Worm (Caenorhabditis elegans) whole organism, L2 larva: ENCODE data around the gene Y39A1A.20.

Experiments
- F13H6.1 ChIP-seq: sonication (generic microtip); optimal IDR thresholded peaks from 2 replicates; lab custom pipeline; 2016; ENCODE audit warnings: missing genetic modification characterization, missing compliant biosample characterization
- R02D3.7 ChIP-seq: fragments of 150-350 bp; optimal IDR thresholded peaks from 2 replicates; lab custom pipeline; 2014; ENCODE audit warnings: missing biosample characterization, missing genetic modification characterization
- aly-2 ChIP-seq: fragments of 150-350 bp; optimal IDR thresholded peaks from 2 replicates; lab custom pipeline; 2014; ENCODE audit warnings: missing biosample characterization, missing genetic modification characterization
- blmp-1 ChIP-seq: sonication (generic microtip); optimal IDR thresholded peaks from 2 replicates; lab custom pipeline; 2017; ENCODE audit warnings: missing genetic modification characterization, mild to moderate bottlenecking, missing compliant biosample characterization, antibody characterized with exemption, moderate library complexity; ENCODE audit not compliant: insufficient read depth
- ceh-16 ChIP-seq: fragments of 150-350 bp; optimal IDR thresholded peaks from 2 replicates; lab custom pipeline; 2014; ENCODE audit warnings: missing biosample characterization, missing genetic modification characterization
- ceh-82 ChIP-seq: fragments of 150-350 bp; optimal IDR thresholded peaks from 2 replicates; lab custom pipeline; 2014; ENCODE audit warnings: missing biosample characterization, missing genetic modification characterization
- dmd-4 ChIP-seq: sonication (generic microtip); optimal IDR thresholded peaks from 2 replicates; lab custom pipeline; 2017; ENCODE audit warnings: missing biosample characterization, missing genetic modification characterization
- elt-1 ChIP-seq: fragments of 150-350 bp; optimal IDR thresholded peaks from 2 replicates; lab custom pipeline; 2014; ENCODE audit warnings: missing biosample characterization, missing genetic modification characterization
- elt-3 ChIP-seq: sonication (generic microtip); optimal IDR thresholded peaks from 2 replicates; lab custom pipeline; 2017; ENCODE audit warnings: missing biosample characterization, missing genetic modification characterization
- fos-1 ChIP-seq: fragments of 150-350 bp; optimal IDR thresholded peaks from 2 replicates; lab custom pipeline; 2014; ENCODE audit warnings: missing biosample characterization, missing genetic modification characterization
- gmeb-1 ChIP-seq: fragments of 150-350 bp; optimal IDR thresholded peaks from 2 replicates; lab custom pipeline; 2014; ENCODE audit warnings: missing biosample characterization, missing genetic modification characterization
- lin-39 ChIP-seq: fragments of 150-350 bp; optimal IDR thresholded peaks from 2 replicates; lab custom pipeline; 2014; ENCODE audit warnings: missing biosample characterization, missing genetic modification reagents, missing genetic modification characterization
- mbf-1 ChIP-seq: sonication (generic microtip); optimal IDR thresholded peaks from 2 replicates; lab custom pipeline; 2017; ENCODE audit warnings: missing biosample characterization, missing genetic modification characterization
- nhr-10 ChIP-seq: sonication (generic microtip); optimal IDR thresholded peaks from 2 replicates; lab custom pipeline; 2017; ENCODE audit warnings: missing biosample characterization, missing genetic modification characterization
- nhr-237 ChIP-seq: fragments of 150-350 bp; optimal IDR thresholded peaks from 2 replicates; lab custom pipeline; 2014; ENCODE audit warnings: missing biosample characterization, missing genetic modification characterization
- nhr-25 ChIP-seq: fragments of 150-350 bp; sonication (generic microtip); optimal IDR thresholded peaks from 3 replicates; lab custom pipeline; 2014; ENCODE audit warnings: missing biosample characterization, missing genetic modification characterization
- nhr-6 ChIP-seq: fragments of 150-350 bp; optimal IDR thresholded peaks from 2 replicates; lab custom pipeline; 2014; ENCODE audit warnings: missing biosample characterization, missing genetic modification characterization
- peb-1 ChIP-seq: fragments of 150-350 bp; optimal IDR thresholded peaks from 2 replicates; lab custom pipeline; 2014; ENCODE audit warnings: missing biosample characterization, missing genetic modification characterization
- sem-4 ChIP-seq: fragments of 150-350 bp; optimal IDR thresholded peaks from 2 replicates; lab custom pipeline; 2014; ENCODE audit warnings: missing biosample characterization, missing genetic modification reagents, missing genetic modification characterization
- skn-1 ChIP-seq: sonication (generic microtip); optimal IDR thresholded peaks from 2 replicates; lab custom pipeline; 2017; ENCODE audit warnings: missing biosample characterization, missing genetic modification characterization
- sma-3 ChIP-seq: sonication (generic microtip); optimal IDR thresholded peaks from 2 replicates; lab custom pipeline; 2016; ENCODE audit warnings: missing genetic modification reagents, missing genetic modification characterization, missing compliant biosample characterization
- sma-9 ChIP-seq, 2 experiments: fragments of 150-350 bp in 1 of 2; sonication (generic microtip) in 1 of 2; optimal IDR thresholded peaks; 2 replicates each; lab custom pipeline; 2014 to 2016; ENCODE audit warnings: missing genetic modification characterization in 2 of 2, mild to moderate bottlenecking in 1 of 2, missing biosample characterization in 1 of 2, missing compliant biosample characterization in 1 of 2, missing genetic modification reagents in 1 of 2, moderate library complexity in 1 of 2
- snpc-4 ChIP-seq: fragments of 150-350 bp; optimal IDR thresholded peaks from 2 replicates; lab custom pipeline; 2014; ENCODE audit warnings: missing biosample characterization, missing genetic modification characterization
- unc-55 ChIP-seq: fragments of 150-350 bp; sonication (generic microtip); optimal IDR thresholded peaks from 3 replicates; lab custom pipeline; 2014; ENCODE audit warnings: missing biosample characterization, missing genetic modification reagents, missing genetic modification characterization
- unc-62 ChIP-seq: fragments of 150-350 bp; optimal IDR thresholded peaks from 2 replicates; lab custom pipeline; 2014; ENCODE audit warnings: missing biosample characterization, missing genetic modification reagents, missing genetic modification characterization
- ztf-1 ChIP-seq: fragments of 200-800 bp; sonication (Bioruptor generic); conservative IDR thresholded peaks from 2 replicates; pipeline ENCODE4 v1.3.6; 2022; ENCODE audit warnings: missing genetic modification characterization, missing compliant biosample characterization
- ztf-11 ChIP-seq: sonication (generic microtip); optimal IDR thresholded peaks from 2 replicates; lab custom pipeline; 2017; ENCODE audit warnings: missing biosample characterization, missing genetic modification characterization
- ztf-4 ChIP-seq: fragments of 150-350 bp; optimal IDR thresholded peaks from 2 replicates; lab custom pipeline; 2014; ENCODE audit warnings: missing biosample characterization, missing genetic modification characterization

Y39A1A.20 gene

ce11 chrIII:10739455-10739854 lies 39.1 kb upstream of the Y39A1A.20 start, which contains the start of gene smap-1:
Gene smap-1 (minus strand): TSS chrIII:10739792.
- TF ChIP-seq nhr-237 (tag; lab: Kevin White, UChicago) (no peak), lin-39 (tag; lab: Kevin White, UChicago) (no peak), R02D3.7 (tag; lab: Kevin White, UChicago) (no peak)

ce11 chrIII:10738081-10738480 lies 37.7 kb upstream of the Y39A1A.20 start:
- TF ChIP-seq sem-4 (tag; lab: Kevin White, UChicago) (no peak), sma-9 (GFP tag; optimal IDR thresholded peaks at IDR 0.05; lab: Kevin White, UChicago) (no peak), sma-9 (tag; optimal IDR thresholded peaks at IDR 0.05; lab: Kevin White, UChicago) (no peak)
- TF ChIP-seq, all 48 proteins: peak for 0

DNA sequence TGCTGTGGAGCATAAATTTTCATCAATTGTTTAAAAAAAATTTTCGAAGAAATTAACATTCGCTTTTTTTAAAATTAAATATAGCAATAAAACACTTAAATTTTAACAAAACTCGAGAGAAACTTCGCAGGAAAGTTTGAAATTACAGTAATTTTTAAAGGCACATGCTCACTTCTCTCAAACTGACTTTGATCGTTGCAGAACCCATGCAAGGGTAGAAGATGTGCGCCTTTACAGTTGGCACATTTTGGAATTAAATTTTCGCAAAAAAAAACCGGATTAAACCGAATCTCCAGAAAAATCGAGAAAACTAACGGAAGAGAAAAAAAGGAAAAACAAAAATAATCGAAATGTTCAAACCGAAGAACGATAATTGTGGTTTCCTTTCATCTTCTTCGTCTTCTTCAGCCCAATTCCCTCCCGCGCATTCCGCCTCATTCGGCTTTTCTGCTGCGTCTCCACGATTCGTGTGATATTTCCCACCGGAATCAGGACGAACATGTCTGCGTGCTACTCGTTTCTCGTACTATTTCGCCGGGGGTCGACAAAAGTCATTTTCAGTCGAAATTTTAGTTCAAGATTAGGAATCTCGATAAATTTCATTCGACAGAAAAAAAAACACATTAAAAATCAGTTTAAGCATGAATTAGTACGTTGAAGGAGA lies 36.1 kb upstream of the Y39A1A.20 start:
- TF ChIP-seq nhr-25 (tag; lab: Kevin White, UChicago) (peak; percentile 8), skn-1 (tag; lab: Kevin White, UChicago) (no peak), R02D3.7 (tag; lab: Kevin White, UChicago) (no peak), sma-3 (GFP tag; lab: Kevin White, UChicago) (peak; percentile 9), snpc-4 (no peak), gmeb-1 (tag; lab: Kevin White, UChicago) (no peak), elt-1 (tag; lab: Kevin White, UChicago) (no peak), unc-62 (GFP tag; lab: Kevin White, UChicago) (no peak)

DNA sequence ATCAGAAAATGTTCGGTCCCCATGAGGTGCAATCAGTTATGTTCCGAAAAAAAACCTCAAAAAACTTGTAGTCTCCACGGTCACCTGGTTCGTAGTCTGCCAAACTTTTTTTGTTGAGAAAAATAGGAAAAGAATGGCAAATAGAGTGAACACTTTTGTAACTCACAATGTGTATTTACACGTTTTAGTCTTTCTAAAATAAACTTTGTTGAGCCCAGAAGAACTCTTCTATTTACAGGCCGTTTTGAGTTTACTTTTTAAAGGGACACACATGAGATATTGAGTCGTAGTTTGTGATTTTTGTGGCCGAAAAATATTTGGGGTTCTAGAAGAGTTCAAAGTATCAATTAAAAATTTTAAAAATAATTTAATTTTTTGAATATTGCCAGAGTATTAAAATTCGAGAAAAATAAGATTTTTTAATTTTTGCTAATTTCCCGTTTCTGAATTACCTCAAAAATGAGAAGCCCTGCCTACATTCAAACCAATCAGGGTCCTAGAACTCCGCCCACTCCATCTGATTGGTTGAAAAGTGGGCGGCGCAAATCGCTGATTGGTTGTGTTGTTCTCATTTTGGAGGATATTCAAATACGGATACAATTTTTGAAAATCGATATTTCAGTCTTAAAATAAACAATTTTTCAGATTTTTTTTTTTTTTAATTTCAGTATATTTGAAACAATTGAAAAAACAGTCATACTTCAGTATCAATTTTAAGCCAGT lies 34.3 kb upstream of the Y39A1A.20 start:
- TF ChIP-seq sma-9 (GFP tag; optimal IDR thresholded peaks at IDR 0.05; lab: Kevin White, UChicago) (peak; percentile 9), sma-9 (tag; optimal IDR thresholded peaks at IDR 0.05; lab: Kevin White, UChicago) (no peak), blmp-1 (tag; lab: Kevin White, UChicago) (no peak)
- TF ChIP-seq, all 48 proteins: peak for 1

DNA sequence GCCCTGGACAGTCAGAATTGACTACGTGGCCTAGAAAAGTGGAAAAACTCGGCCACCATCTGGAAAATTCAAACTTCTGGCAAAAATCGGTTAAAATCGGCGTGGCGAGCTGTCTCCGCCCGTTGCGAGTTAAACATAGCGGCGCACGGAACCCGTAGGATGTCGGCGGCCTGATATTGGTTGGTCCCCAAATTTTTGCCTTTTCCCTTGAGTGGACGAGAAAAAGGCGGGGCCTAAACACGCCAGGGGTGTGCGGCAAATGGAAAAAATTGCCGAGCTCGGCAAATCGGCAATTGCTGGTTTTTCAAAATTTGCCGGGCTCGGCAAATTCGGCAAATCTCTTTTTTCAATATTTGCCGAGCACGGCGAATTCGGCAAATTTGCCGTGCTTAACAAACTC lies 32.9 kb upstream of the Y39A1A.20 start:
- no peak for TF ChIP-seq F13H6.1
- no peak for TF ChIP-seq mbf-1
- TF ChIP-seq ztf-11 (tag; lab: Kevin White, UChicago): no peak
- TF ChIP-seq nhr-25 (tag; lab: Kevin White, UChicago): no peak
- no peak for TF ChIP-seq dmd-4 (tag; lab: Kevin White, UChicago)
- TF ChIP-seq ceh-16 (tag; lab: Kevin White, UChicago): no peak
- TF ChIP-seq nhr-237 (tag; lab: Kevin White, UChicago): no peak
- TF ChIP-seq ztf-4 (tag; lab: Kevin White, UChicago): no peak
- TF ChIP-seq gmeb-1 (tag; lab: Kevin White, UChicago): no peak
- no peak for TF ChIP-seq unc-62 (GFP tag; lab: Kevin White, UChicago)
- TF ChIP-seq aly-2: no peak
- TF ChIP-seq sem-4 (tag; lab: Kevin White, UChicago): no peak
- TF ChIP-seq unc-55 (GFP tag; lab: Kevin White, UChicago): no peak
- TF ChIP-seq ztf-1 (GFP tag; lab: Robert Waterston, UW): no peak
- no peak for TF ChIP-seq peb-1 (tag; lab: Kevin White, UChicago)
- no peak for TF ChIP-seq skn-1 (tag; lab: Kevin White, UChicago)
- TF ChIP-seq fos-1 (tag; lab: Kevin White, UChicago): no peak
- no peak for TF ChIP-seq R02D3.7 (tag; lab: Kevin White, UChicago)
- TF ChIP-seq elt-3 (tag; lab: Kevin White, UChicago): no peak
- TF ChIP-seq, all 48 proteins: peak for 0

DNA sequence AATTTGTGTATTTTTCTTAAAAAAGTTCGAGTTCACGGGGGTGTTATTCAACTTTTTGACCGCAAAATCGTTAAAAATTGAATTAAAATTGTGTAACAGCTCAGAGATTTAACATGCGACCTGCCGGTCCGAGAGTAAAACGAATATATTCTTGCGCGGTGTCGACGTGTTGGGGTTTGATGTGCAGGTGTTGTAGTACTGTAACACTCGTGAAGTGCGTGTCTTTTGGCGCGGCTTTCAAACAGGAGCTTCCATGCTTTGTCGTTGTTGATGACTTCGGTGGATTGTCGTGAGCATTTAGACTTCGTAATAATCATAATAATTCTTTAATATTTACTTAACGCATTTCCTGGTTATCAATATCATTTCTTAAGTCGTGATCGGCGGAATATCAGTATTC lies 30.1 kb upstream of the Y39A1A.20 start, which contains the start of gene tat-3:
tat-3 (minus strand) TSS at position 196 of the 400 bp plus-strand sequence.
- TF ChIP-seq nhr-6: no peak
- TF ChIP-seq sma-3 (GFP tag; lab: Kevin White, UChicago): no peak
- no peak for TF ChIP-seq R02D3.7 (tag; lab: Kevin White, UChicago)
- no peak for TF ChIP-seq mbf-1
- TF ChIP-seq peb-1 (tag; lab: Kevin White, UChicago): no peak
- TF ChIP-seq nhr-10 (tag; lab: Kevin White, UChicago): no peak
- no peak for TF ChIP-seq ceh-82
- no peak for TF ChIP-seq snpc-4
- TF ChIP-seq, all 48 proteins: peak for 0
